Worm (Caenorhabditis elegans) whole organism, late embryonic: ENCODE results near the gene anp-1.

Experiments
- C08G9.2 ChIP-seq: sonication (generic microtip); optimal IDR thresholded peaks from 2 replicates; lab custom pipeline; 2016; ENCODE audit warnings: mild to moderate bottlenecking, missing genetic modification characterization, moderate library complexity, missing compliant biosample characterization
- C38D4.7 ChIP-seq: fragments of 200-800 bp; sonication (Bioruptor generic); optimal IDR thresholded peaks from 2 replicates; lab custom pipeline; 2018; ENCODE audit warnings: mild to moderate bottlenecking, missing genetic modification characterization, moderate library complexity, missing compliant biosample characterization
- F13H6.1 ChIP-seq: sonication (generic microtip); optimal IDR thresholded peaks from 2 replicates; lab custom pipeline; 2016; ENCODE audit warnings: missing genetic modification characterization, missing compliant biosample characterization
- K02D7.2 ChIP-seq: sonication (generic microtip); optimal IDR thresholded peaks from 2 replicates; lab custom pipeline; 2017; ENCODE audit warnings: mild to moderate bottlenecking, missing genetic modification characterization, missing compliant biosample characterization
- K09A11.1 ChIP-seq: sonication (generic microtip); optimal IDR thresholded peaks from 2 replicates; lab custom pipeline; 2017; ENCODE audit warnings: antibody characterized with exemption, mild to moderate bottlenecking, missing genetic modification characterization, missing compliant biosample characterization; ENCODE audit not compliant: insufficient read depth
- T23F11.4 ChIP-seq: fragments of 200-800 bp; sonication (Bioruptor generic); optimal IDR thresholded peaks from 2 replicates; lab custom pipeline; 2018; ENCODE audit warnings: mild to moderate bottlenecking, missing genetic modification characterization, missing compliant biosample characterization
- Y22D7AL.16 ChIP-seq: sonication (generic microtip); optimal IDR thresholded peaks from 2 replicates; lab custom pipeline; 2016; ENCODE audit warnings: missing genetic modification characterization, missing compliant biosample characterization
- ahr-1 ChIP-seq: sonication (generic microtip); optimal IDR thresholded peaks from 2 replicates; lab custom pipeline; 2016; ENCODE audit warnings: missing genetic modification characterization, missing compliant biosample characterization
- ama-1 ChIP-seq: fragments of 150-350 bp; optimal IDR thresholded peaks from 2 replicates; lab custom pipeline; 2014
- ceh-14 ChIP-seq: sonication (generic microtip); optimal IDR thresholded peaks from 2 replicates; lab custom pipeline; 2016; ENCODE audit warnings: missing genotype, missing genetic modification characterization, missing compliant biosample characterization
- ceh-18 ChIP-seq: sonication (generic microtip); optimal IDR thresholded peaks from 2 replicates; lab custom pipeline; 2016; ENCODE audit warnings: missing genetic modification characterization, missing compliant biosample characterization
- ceh-19 ChIP-seq: fragments of 200-800 bp; sonication (Bioruptor generic); optimal IDR thresholded peaks from 2 replicates; lab custom pipeline; 2018; ENCODE audit warnings: mild to moderate bottlenecking, missing genetic modification characterization, missing compliant biosample characterization
- ceh-2 ChIP-seq: sonication (generic microtip); optimal IDR thresholded peaks from 2 replicates; lab custom pipeline; 2016; ENCODE audit warnings: missing genotype, missing genetic modification characterization, missing compliant biosample characterization
- ceh-22 ChIP-seq: sonication (generic microtip); optimal IDR thresholded peaks from 2 replicates; lab custom pipeline; 2017; ENCODE audit warnings: missing biosample characterization, missing genetic modification characterization
- ceh-30 ChIP-seq: fragments of 150-350 bp; optimal IDR thresholded peaks from 2 replicates; lab custom pipeline; 2014; ENCODE audit warnings: missing biosample characterization, missing genetic modification characterization
- ceh-31 ChIP-seq: sonication (generic microtip); optimal IDR thresholded peaks from 2 replicates; lab custom pipeline; 2016; ENCODE audit warnings: missing genetic modification characterization, missing compliant biosample characterization
- ceh-34 ChIP-seq: sonication (generic microtip); optimal IDR thresholded peaks from 2 replicates; lab custom pipeline; 2016; ENCODE audit warnings: mild to moderate bottlenecking, missing genetic modification characterization, missing compliant biosample characterization
- ceh-45 ChIP-seq: fragments of 200-800 bp; sonication (Bioruptor generic); IDR thresholded peaks from 2 replicates; pipeline ENCODE4 v1.3.6; 2022; ENCODE audit warnings: missing genetic modification reagents, missing genetic modification characterization, missing compliant biosample characterization
- ceh-9 ChIP-seq: sonication (generic microtip); optimal IDR thresholded peaks from 2 replicates; lab custom pipeline; 2016; ENCODE audit warnings: mild to moderate bottlenecking, missing genetic modification characterization, inconsistent platforms, missing compliant biosample characterization
- che-1 ChIP-seq: sonication (generic microtip); optimal IDR thresholded peaks from 2 replicates; lab custom pipeline; 2016; ENCODE audit warnings: mild to moderate bottlenecking, missing genetic modification characterization, missing compliant biosample characterization
- dmd-4 ChIP-seq: sonication (generic microtip); optimal IDR thresholded peaks from 2 replicates; lab custom pipeline; 2016; ENCODE audit warnings: borderline replicate concordance, missing genetic modification characterization, missing compliant biosample characterization
- dve-1 ChIP-seq: sonication (generic microtip); optimal IDR thresholded peaks from 2 replicates; lab custom pipeline; 2017; ENCODE audit warnings: antibody characterized with exemption, mild to moderate bottlenecking, missing genetic modification characterization, missing compliant biosample characterization
- elt-2 ChIP-seq: sonication (generic microtip); optimal IDR thresholded peaks from 2 replicates; lab custom pipeline; 2016; ENCODE audit warnings: missing genetic modification reagents, missing genetic modification characterization, missing compliant biosample characterization
- elt-4 ChIP-seq: sonication (generic microtip); optimal IDR thresholded peaks from 2 replicates; lab custom pipeline; 2016; ENCODE audit warnings: missing genetic modification characterization, missing compliant biosample characterization
- ets-4 ChIP-seq: sonication (generic microtip); optimal IDR thresholded peaks from 2 replicates; lab custom pipeline; 2016; ENCODE audit warnings: missing genetic modification characterization, missing compliant biosample characterization
- fax-1 ChIP-seq: sonication (generic microtip); optimal IDR thresholded peaks from 2 replicates; lab custom pipeline; 2016; ENCODE audit warnings: missing genotype, missing genetic modification characterization, missing compliant biosample characterization
- fkh-10 ChIP-seq: fragments of 150-350 bp; optimal IDR thresholded peaks from 2 replicates; lab custom pipeline; 2014; ENCODE audit warnings: missing biosample characterization, missing genetic modification reagents, missing genetic modification characterization
- fkh-6 ChIP-seq: sonication (generic microtip); optimal IDR thresholded peaks from 2 replicates; lab custom pipeline; 2016; ENCODE audit warnings: missing genetic modification characterization, missing compliant biosample characterization
- gmeb-2 ChIP-seq: sonication (generic microtip); optimal IDR thresholded peaks from 2 replicates; lab custom pipeline; 2016; ENCODE audit warnings: missing genetic modification characterization, inconsistent platforms, missing compliant biosample characterization
- hlh-13 ChIP-seq: fragments of 200-800 bp; sonication (Bioruptor generic); optimal IDR thresholded peaks from 2 replicates; lab custom pipeline; 2018; ENCODE audit warnings: mild to moderate bottlenecking, missing genetic modification characterization, missing compliant biosample characterization
- hlh-15 ChIP-seq: sonication (generic microtip); optimal IDR thresholded peaks from 2 replicates; lab custom pipeline; 2016; ENCODE audit warnings: missing genetic modification characterization, missing compliant biosample characterization
- hlh-30 ChIP-seq: sonication (generic microtip); optimal IDR thresholded peaks from 2 replicates; lab custom pipeline; 2017; ENCODE audit warnings: antibody characterized with exemption, missing genetic modification characterization, missing compliant biosample characterization; ENCODE audit not compliant: insufficient read depth
- hlh-6 ChIP-seq: sonication (generic microtip); optimal IDR thresholded peaks from 2 replicates; lab custom pipeline; 2016; ENCODE audit warnings: missing genotype, missing genetic modification characterization, missing compliant biosample characterization
- hlh-8 ChIP-seq: sonication (generic microtip); optimal IDR thresholded peaks from 2 replicates; lab custom pipeline; 2016; ENCODE audit warnings: missing genotype, missing genetic modification characterization, missing compliant biosample characterization
- lim-6 ChIP-seq: sonication (generic microtip); optimal IDR thresholded peaks from 2 replicates; lab custom pipeline; 2016; ENCODE audit warnings: missing genetic modification characterization, missing compliant biosample characterization
- madf-2 ChIP-seq: sonication (generic microtip); optimal IDR thresholded peaks from 2 replicates; lab custom pipeline; 2017; ENCODE audit warnings: missing genetic modification characterization, missing compliant biosample characterization
- mec-3 ChIP-seq: sonication (generic microtip); optimal IDR thresholded peaks from 2 replicates; lab custom pipeline; 2016; ENCODE audit warnings: borderline replicate concordance, missing genetic modification characterization, missing compliant biosample characterization
- odd-2 ChIP-seq: sonication (generic microtip); optimal IDR thresholded peaks from 2 replicates; lab custom pipeline; 2017; ENCODE audit warnings: antibody characterized with exemption, mild to moderate bottlenecking, missing genetic modification characterization, missing compliant biosample characterization
- pag-3 ChIP-seq: sonication (generic microtip); optimal IDR thresholded peaks from 2 replicates; lab custom pipeline; 2016; ENCODE audit warnings: missing compliant biosample characterization, missing genetic modification characterization, borderline replicate concordance
- pat-9 ChIP-seq: fragments of 200-800 bp; sonication (Bioruptor generic); optimal IDR thresholded peaks from 2 replicates; lab custom pipeline; 2018; ENCODE audit warnings: mild to moderate bottlenecking, missing genetic modification characterization, moderate library complexity, missing compliant biosample characterization
- pqm-1 ChIP-seq: sonication (generic microtip); optimal IDR thresholded peaks from 2 replicates; lab custom pipeline; 2016; ENCODE audit warnings: missing genetic modification characterization, missing compliant biosample characterization
- pros-1 ChIP-seq: fragments of 150-350 bp; optimal IDR thresholded peaks from 2 replicates; lab custom pipeline; 2014; ENCODE audit warnings: missing biosample characterization, missing genetic modification reagents, missing genetic modification characterization
- rnt-1 ChIP-seq: sonication (generic microtip); optimal IDR thresholded peaks from 2 replicates; lab custom pipeline; 2016; ENCODE audit warnings: missing genetic modification characterization, missing compliant biosample characterization
- sdc-2 ChIP-seq: sonication (generic microtip); optimal IDR thresholded peaks from 2 replicates; lab custom pipeline; 2016; ENCODE audit warnings: missing genotype, missing genetic modification characterization, missing compliant biosample characterization
- sox-2 ChIP-seq: fragments of 200-800 bp; sonication (Bioruptor generic); IDR thresholded peaks from 2 replicates; pipeline ENCODE4 v1.3.6; 2022; ENCODE audit warnings: missing genetic modification reagents, missing genetic modification characterization, missing compliant biosample characterization
- sox-4 ChIP-seq: sonication (generic microtip); optimal IDR thresholded peaks from 2 replicates; lab custom pipeline; 2017; ENCODE audit warnings: mild to moderate bottlenecking, missing genetic modification characterization, inconsistent platforms, missing compliant biosample characterization
- syd-9 ChIP-seq: sonication (generic microtip); optimal IDR thresholded peaks from 2 replicates; lab custom pipeline; 2016; ENCODE audit warnings: mild to moderate bottlenecking, missing genetic modification characterization, moderate library complexity, missing compliant biosample characterization
- tbx-2 ChIP-seq: sonication (generic microtip); optimal IDR thresholded peaks from 2 replicates; lab custom pipeline; 2016; ENCODE audit warnings: missing genetic modification characterization, missing compliant biosample characterization
- tbx-7 ChIP-seq: sonication (generic microtip); optimal IDR thresholded peaks from 2 replicates; lab custom pipeline; 2016; ENCODE audit warnings: missing genotype, missing genetic modification characterization, missing compliant biosample characterization
- ttx-3 ChIP-seq: sonication (generic microtip); optimal IDR thresholded peaks from 2 replicates; lab custom pipeline; 2016; ENCODE audit warnings: missing genetic modification reagents, missing genetic modification characterization, missing compliant biosample characterization
- unc-3 ChIP-seq, 2 experiments: fragments of 200-800 bp in 1 of 2; sonication (Bioruptor generic) in 1 of 2; sonication (generic microtip) in 1 of 2; conservative IDR thresholded peaks in 1 of 2; optimal IDR thresholded peaks in 1 of 2; 2 replicates each; pipeline versions ENCODE4 v1.3.6 to Lab custom; 2016 to 2022; ENCODE audit warnings: missing compliant biosample characterization in 2 of 2, missing genetic modification characterization in 2 of 2, missing genetic modification reagents in 1 of 2
- unc-42 ChIP-seq: sonication (generic microtip); optimal IDR thresholded peaks from 2 replicates; lab custom pipeline; 2016; ENCODE audit warnings: missing genotype, missing genetic modification characterization, missing compliant biosample characterization
- ztf-16 ChIP-seq: sonication (generic microtip); optimal IDR thresholded peaks from 2 replicates; lab custom pipeline; 2017; ENCODE audit warnings: missing genetic modification characterization, missing compliant biosample characterization

anp-1 gene

ce11 chrV:12869948-12870347 is 10.7 kb downstream of the anp-1 start, which contains the start of gene T07F10.3:
TSS of gene T07F10.3 (minus strand) at chrV:12870045.
- TF ChIP-seq hlh-6 (tag; lab: Kevin White, UChicago) (peak; percentile 50), C38D4.7 (no peak), ceh-45 (no peak), hlh-30 (tag; lab: Kevin White, UChicago) (no peak), dmd-4 (tag; lab: Kevin White, UChicago) (no peak), Y22D7AL.16 (peak; percentile 35), hlh-15 (tag; lab: Kevin White, UChicago) (peak; percentile 35), sox-4 (no peak), pat-9 (tag; lab: Kevin White, UChicago) (no peak), tbx-2 (tag; lab: Kevin White, UChicago) (peak; percentile 97), T23F11.4 (no peak), gmeb-2 (peak; percentile 18), ceh-22 (tag; lab: Kevin White, UChicago) (no peak), ceh-2 (tag; lab: Kevin White, UChicago) (peak; percentile 96), elt-4 (tag; lab: Kevin White, UChicago) (no peak), mec-3 (tag; lab: Kevin White, UChicago) (peak; percentile 94), pag-3 (tag; lab: Kevin White, UChicago) (no peak), ttx-3 (tag; lab: Kevin White, UChicago) (peak; percentile 21), ztf-16 (tag; lab: Kevin White, UChicago) (peak; percentile 22), ceh-30 (tag; lab: Kevin White, UChicago) (no peak), ama-1 (no peak), hlh-8 (tag; lab: Kevin White, UChicago) (peak; percentile 84), sox-2 (GFP tag; lab: Robert Waterston, UW) (no peak), C08G9.2 (tag; lab: Kevin White, UChicago) (peak; percentile 99), rnt-1 (tag; lab: Kevin White, UChicago) (peak; percentile 81), F13H6.1 (tag; lab: Kevin White, UChicago) (peak; percentile 86), madf-2 (tag; lab: Kevin White, UChicago) (peak; percentile 54), ets-4 (tag; lab: Kevin White, UChicago) (peak; percentile 99), syd-9 (no peak), fkh-10 (GFP tag; lab: Kevin White, UChicago) (no peak), ahr-1 (tag; lab: Kevin White, UChicago) (peak; percentile 66), K02D7.2 (tag; lab: Kevin White, UChicago) (no peak), ceh-34 (tag; lab: Kevin White, UChicago) (peak; percentile 62), ceh-18 (peak; percentile 38), lim-6 (peak; percentile 86), pqm-1 (tag; lab: Kevin White, UChicago) (peak; percentile 74), pros-1 (tag; lab: Kevin White, UChicago) (no peak), ceh-14 (tag; lab: Kevin White, UChicago) (peak; percentile 79), unc-3 (GFP tag; conservative IDR thresholded peaks at IDR 0.05; lab: Robert Waterston, UW) (peak; percentile 33; the same call in 1 of the 2 replicates), unc-3 (tag; optimal IDR thresholded peaks at IDR 0.05; lab: Kevin White, UChicago) (no peak), tbx-7 (tag; lab: Kevin White, UChicago) (peak; percentile 98), fkh-6 (tag; lab: Kevin White, UChicago) (peak; percentile 63), K09A11.1 (tag; lab: Kevin White, UChicago) (no peak), odd-2 (tag; lab: Kevin White, UChicago) (no peak), elt-2 (peak; percentile 63), fax-1 (tag; lab: Kevin White, UChicago) (peak; percentile 84), hlh-13 (GFP tag; lab: Kevin White, UChicago) (peak; percentile 15), ceh-19 (GFP tag; lab: Kevin White, UChicago) (no peak), dve-1 (no peak), che-1 (tag; lab: Kevin White, UChicago) (no peak), ceh-31 (tag; lab: Kevin White, UChicago) (peak; percentile 99), ceh-9 (tag; lab: Kevin White, UChicago) (no peak), sdc-2 (tag; lab: Kevin White, UChicago) (peak; percentile 55), unc-42 (tag; lab: Kevin White, UChicago) (peak; percentile 37)
